Worm (Caenorhabditis elegans): Measurements from ENCODE around the gene F47E1.1.

- TF ChIP-seq mdl-1 (tag; optimal IDR thresholded peaks at IDR 0.05) (no peak), ama-1 (optimal IDR thresholded peaks at IDR 0.05) (no peak), nhr-237 (tag; optimal IDR thresholded peaks at IDR 0.05) (no peak), aly-2 (tag; optimal IDR thresholded peaks at IDR 0.05) (no peak), blmp-1 (tag; optimal IDR thresholded peaks at IDR 0.05; ENCODE audit: insufficient read depth) (no peak), egl-27 (tag; optimal IDR thresholded peaks at IDR 0.05) (no peak)
These were observed 34.6 kb downstream of the F47E1.1 start for ce11 chrX:9111585-9111984.
